Worm (Caenorhabditis elegans) whole organism, L3 larva: Measurements from ENCODE around the gene T26H5.9.
A peak's percentile ranks its signal among the peaks of the same experiment; 100 is the strongest.

ENCODE experiments used
- ZK546.5 ChIP-seq: sonication (generic microtip); optimal IDR thresholded peaks from 2 replicates; lab custom pipeline; 2017; ENCODE audit warnings: missing biosample characterization, missing genetic modification characterization
- aly-2 ChIP-seq: fragments of 150-350 bp; optimal IDR thresholded peaks from 2 replicates; lab custom pipeline; 2014; ENCODE audit warnings: missing biosample characterization, missing genetic modification characterization
- ama-1 ChIP-seq: fragments of 150-350 bp; optimal IDR thresholded peaks from 2 replicates; lab custom pipeline; 2018
- ceh-28 ChIP-seq: fragments of 150-350 bp; optimal IDR thresholded peaks from 2 replicates; lab custom pipeline; 2014; ENCODE audit warnings: missing biosample characterization, missing genetic modification reagents, missing genetic modification characterization
- ceh-82 ChIP-seq: fragments of 150-350 bp; optimal IDR thresholded peaks from 2 replicates; lab custom pipeline; 2014; ENCODE audit warnings: missing biosample characterization, missing genetic modification characterization
- ceh-9 ChIP-seq: sonication (generic microtip); optimal IDR thresholded peaks from 2 replicates; lab custom pipeline; 2018; ENCODE audit warnings: missing biosample characterization, missing genetic modification characterization
- daf-12 ChIP-seq: fragments of 150-350 bp; optimal IDR thresholded peaks from 2 replicates; lab custom pipeline; 2014; ENCODE audit warnings: missing biosample characterization, missing genetic modification reagents, missing genetic modification characterization
- egl-27 ChIP-seq: sonication (generic microtip); optimal IDR thresholded peaks from 4 replicates; lab custom pipeline; 2017; ENCODE audit warnings: missing biosample characterization, missing genetic modification reagents, missing genetic modification characterization
- elt-1 ChIP-seq: fragments of 150-350 bp; optimal IDR thresholded peaks from 2 replicates; lab custom pipeline; 2014; ENCODE audit warnings: missing biosample characterization, missing genetic modification characterization
- elt-2 ChIP-seq: sonication (generic microtip); optimal IDR thresholded peaks from 2 replicates; lab custom pipeline; 2016; ENCODE audit warnings: missing genetic modification reagents, mild to moderate bottlenecking, missing genetic modification characterization, missing compliant biosample characterization
- elt-3 ChIP-seq, 3 experiments: fragments of 150-350 bp in 1 of 3; sonication (generic microtip) in 2 of 3; optimal IDR thresholded peaks; 2 replicates in 2 of 3; 4 replicates in 1 of 3; lab custom pipeline; 2014 to 2017; ENCODE audit warnings: missing biosample characterization in 3 of 3, missing genetic modification characterization in 3 of 3
- eor-1 ChIP-seq, 2 experiments: fragments of 150-350 bp; optimal IDR thresholded peaks; 2 replicates each; lab custom pipeline; 2014 to 2018; ENCODE audit warnings: missing biosample characterization in 2 of 2, missing genetic modification characterization in 2 of 2
- fkh-10 ChIP-seq: sonication (generic microtip); optimal IDR thresholded peaks from 2 replicates; lab custom pipeline; 2017; ENCODE audit warnings: missing biosample characterization, missing genetic modification reagents, missing genetic modification characterization
- fkh-2 ChIP-seq: fragments of 150-350 bp; optimal IDR thresholded peaks from 2 replicates; lab custom pipeline; 2014; ENCODE audit warnings: missing biosample characterization, missing genetic modification reagents, missing genetic modification characterization
- fos-1 ChIP-seq: fragments of 150-350 bp; optimal IDR thresholded peaks from 2 replicates; lab custom pipeline; 2014; ENCODE audit warnings: missing biosample characterization, missing genetic modification characterization
- hmg-11 ChIP-seq: sonication (generic microtip); optimal IDR thresholded peaks from 2 replicates; lab custom pipeline; 2016; ENCODE audit warnings: missing genetic modification characterization, missing compliant biosample characterization
- lin-15B ChIP-seq: fragments of 150-350 bp; optimal IDR thresholded peaks from 2 replicates; lab custom pipeline; 2014; ENCODE audit warnings: missing biosample characterization, missing genetic modification characterization
- lin-39 ChIP-seq: fragments of 150-350 bp; optimal IDR thresholded peaks from 2 replicates; lab custom pipeline; 2018; ENCODE audit warnings: missing biosample characterization, missing genetic modification reagents, missing genetic modification characterization
- lsy-12 ChIP-seq: sonication (generic microtip); optimal IDR thresholded peaks from 2 replicates; lab custom pipeline; 2016; ENCODE audit warnings: mild to moderate bottlenecking, missing genetic modification characterization, missing compliant biosample characterization
- mml-1 ChIP-seq: fragments of 150-350 bp; sonication (generic microtip); optimal IDR thresholded peaks from 3 replicates; lab custom pipeline; 2014; ENCODE audit warnings: missing biosample characterization, missing genetic modification characterization
- nfya-1 ChIP-seq: sonication (generic microtip); optimal IDR thresholded peaks from 2 replicates; lab custom pipeline; 2017; ENCODE audit warnings: missing genetic modification characterization, mild to moderate bottlenecking, missing compliant biosample characterization, antibody characterized with exemption, moderate library complexity; ENCODE audit not compliant: insufficient read depth
- nhr-12 ChIP-seq: fragments of 150-350 bp; optimal IDR thresholded peaks from 2 replicates; lab custom pipeline; 2014; ENCODE audit warnings: missing biosample characterization, missing genetic modification characterization
- nhr-23 ChIP-seq: fragments of 150-350 bp; optimal IDR thresholded peaks from 2 replicates; lab custom pipeline; 2014; ENCODE audit warnings: missing biosample characterization, missing genetic modification reagents, missing genetic modification characterization
- nhr-237 ChIP-seq: fragments of 150-350 bp; optimal IDR thresholded peaks from 2 replicates; lab custom pipeline; 2014; ENCODE audit warnings: missing biosample characterization, missing genetic modification characterization
- nhr-28 ChIP-seq: fragments of 150-350 bp; optimal IDR thresholded peaks from 2 replicates; lab custom pipeline; 2014; ENCODE audit warnings: missing biosample characterization, missing genetic modification characterization
- nhr-43 ChIP-seq: sonication (generic microtip); optimal IDR thresholded peaks from 2 replicates; lab custom pipeline; 2016; ENCODE audit warnings: mild to moderate bottlenecking, missing genetic modification characterization, missing compliant biosample characterization; ENCODE audit not compliant: poor library complexity, severe bottlenecking
- nhr-77 ChIP-seq: fragments of 150-350 bp; optimal IDR thresholded peaks from 2 replicates; lab custom pipeline; 2014; ENCODE audit warnings: missing biosample characterization, missing genetic modification characterization
- pha-4 ChIP-seq: fragments of 150-350 bp; optimal IDR thresholded peaks from 2 replicates; lab custom pipeline; 2014; ENCODE audit warnings: missing biosample characterization, missing genetic modification reagents, missing genetic modification characterization
- pqm-1 ChIP-seq: fragments of 150-350 bp; optimal IDR thresholded peaks from 2 replicates; lab custom pipeline; 2017; ENCODE audit warnings: missing biosample characterization, missing genetic modification characterization, inconsistent platforms
- skn-1 ChIP-seq: fragments of 150-350 bp; optimal IDR thresholded peaks from 2 replicates; lab custom pipeline; 2014; ENCODE audit warnings: missing biosample characterization, missing genetic modification characterization
- snpc-4 ChIP-seq: fragments of 150-350 bp; optimal IDR thresholded peaks from 2 replicates; lab custom pipeline; 2014; ENCODE audit warnings: missing biosample characterization, missing genetic modification characterization
- tbx-2 ChIP-seq: sonication (generic microtip); optimal IDR thresholded peaks from 2 replicates; lab custom pipeline; 2016; ENCODE audit warnings: mild to moderate bottlenecking, missing genetic modification characterization, missing compliant biosample characterization
- unc-39 ChIP-seq: sonication (generic microtip); optimal IDR thresholded peaks from 4 replicates; lab custom pipeline; 2017; ENCODE audit warnings: missing biosample characterization, missing genetic modification characterization
- zag-1 ChIP-seq: fragments of 150-350 bp; optimal IDR thresholded peaks from 2 replicates; lab custom pipeline; 2014; ENCODE audit warnings: missing biosample characterization, missing genetic modification characterization
- ztf-11 ChIP-seq: fragments of 150-350 bp; optimal IDR thresholded peaks from 2 replicates; lab custom pipeline; 2014; ENCODE audit warnings: missing biosample characterization, missing genetic modification characterization
- ztf-4 ChIP-seq: fragments of 150-350 bp; optimal IDR thresholded peaks from 2 replicates; lab custom pipeline; 2014; ENCODE audit warnings: missing biosample characterization, missing genetic modification characterization

T26H5.9 gene

ce11 chrV:15445437-15445836 is 721 bp downstream of the T26H5.9 start, which contains the start of gene srh-239:
Gene srh-239, plus strand, starts transcription at chrV:15445737.
- TF ChIP-seq fos-1 (tag; lab: Kevin White, UChicago) = no peak
- TF ChIP-seq skn-1 (tag; lab: Kevin White, UChicago) = no peak
- no peak for TF ChIP-seq ZK546.5 (tag; lab: Kevin White, UChicago)
- TF ChIP-seq daf-12 = no peak
- TF ChIP-seq nhr-28 (tag; lab: Kevin White, UChicago) = no peak
- TF ChIP-seq unc-39 (tag; lab: Kevin White, UChicago) = no peak
- TF ChIP-seq egl-27 (tag; lab: Kevin White, UChicago) = no peak
- no peak for TF ChIP-seq fkh-10 (GFP tag; lab: Kevin White, UChicago)
- TF ChIP-seq ztf-11 = no peak
- TF ChIP-seq nhr-12 = no peak
- TF ChIP-seq nhr-77 = no peak
- no peak for TF ChIP-seq ama-1 (lab: Kevin White, UChicago)
- no peak for TF ChIP-seq ceh-28
- no peak for TF ChIP-seq lsy-12 (tag; lab: Kevin White, UChicago)
- no peak for TF ChIP-seq nfya-1 (tag; lab: Kevin White, UChicago)
- TF ChIP-seq elt-2 (tag; lab: Kevin White, UChicago) = no peak
- no peak for TF ChIP-seq hmg-11 (tag; lab: Kevin White, UChicago)
- no peak for TF ChIP-seq ztf-4 (tag; lab: Kevin White, UChicago)
- no peak for TF ChIP-seq eor-1 (tag; optimal IDR thresholded peaks at IDR 0.05; lab: Kevin White, UChicago)
- TF ChIP-seq elt-3 (tag; optimal IDR thresholded peaks at IDR 0.05; lab: Kevin White, UChicago) = no peak

ce11 chrV:15448408-15448807 is 3.7 kb downstream of the T26H5.9 start, which contains the start of gene T26H5.4:
Gene T26H5.4, minus strand, starts transcription at chrV:15448701.
- TF ChIP-seq elt-3 (tag; optimal IDR thresholded peaks at IDR 0.05; lab: Kevin White, UChicago) (no peak), fkh-2 (tag; lab: Kevin White, UChicago) (no peak), ceh-9 (tag; lab: Kevin White, UChicago) (no peak), lin-39 (tag; lab: Kevin White, UChicago) (no peak), fos-1 (tag; lab: Kevin White, UChicago) (no peak), nhr-28 (tag; lab: Kevin White, UChicago) (no peak), eor-1 (tag; optimal IDR thresholded peaks at IDR 0.05; lab: Kevin White, UChicago) (no peak), tbx-2 (no peak), nhr-23 (tag; lab: Kevin White, UChicago) (no peak), pqm-1 (peak; percentile 77), ceh-82 (tag; lab: Kevin White, UChicago) (no peak), hmg-11 (tag; lab: Kevin White, UChicago) (no peak), elt-2 (tag; lab: Kevin White, UChicago) (peak; percentile 81), daf-12 (no peak), nhr-43 (tag; lab: Kevin White, UChicago) (no peak), ZK546.5 (tag; lab: Kevin White, UChicago) (no peak), nhr-237 (tag; lab: Kevin White, UChicago) (no peak)

ce11 chrV:15448865-15449264 is 4.1 kb downstream of the T26H5.9 start, which contains the start of gene T26H5.14:
Gene T26H5.14, plus strand, starts transcription at chrV:15449165.
- TF ChIP-seq elt-2 (tag; lab: Kevin White, UChicago) = peak; percentile 40
- no peak for TF ChIP-seq elt-1 (tag; lab: Kevin White, UChicago)
- TF ChIP-seq, all 47 proteins: peak for 1

- TF ChIP-seq elt-2 (tag; lab: Kevin White, UChicago) (no peak), aly-2 (no peak), ceh-82 (tag; lab: Kevin White, UChicago) (no peak), lsy-12 (tag; lab: Kevin White, UChicago) (no peak), snpc-4 (no peak), ZK546.5 (tag; lab: Kevin White, UChicago) (no peak), ceh-9 (tag; lab: Kevin White, UChicago) (no peak), zag-1 (tag; lab: Kevin White, UChicago) (no peak), nhr-12 (no peak), nhr-43 (tag; lab: Kevin White, UChicago) (no peak), lin-15B (tag; lab: Kevin White, UChicago) (no peak), hmg-11 (tag; lab: Kevin White, UChicago) (no peak), nhr-28 (tag; lab: Kevin White, UChicago) (no peak), pha-4 (tag; lab: Kevin White, UChicago) (no peak), nhr-77 (no peak), mml-1 (tag; lab: Kevin White, UChicago) (no peak), ztf-4 (tag; lab: Kevin White, UChicago) (no peak)
These were observed 6.7 kb downstream of the T26H5.9 start, which contains the start of gene srw-33 for ce11 chrV:15451421-15451820. Gene srw-33, minus strand, starts transcription at chrV:15451521.
